Fruit fly (Drosophila melanogaster) whole organism: ENCODE data around the gene CG14644.

ENCODE experiments used
- CG8478 ChIP-seq: fragments of >200 bp; optimal IDR thresholded peaks from 2 replicates; lab custom pipeline; 2018; ENCODE audit warnings: inconsistent platforms
- Dll ChIP-seq: fragments of >200 bp; optimal IDR thresholded peaks from 2 replicates; lab custom pipeline; 2017
- EcR ChIP-seq, 2 experiments: fragments of >200 bp; optimal IDR thresholded peaks; 2 replicates each; lab custom pipeline; 2017; ENCODE audit warnings: missing biosample characterization in 2 of 2, missing genetic modification characterization in 2 of 2, missing genetic modification reagents in 2 of 2
- pan ChIP-seq: fragments of >200 bp; optimal IDR thresholded peaks from 2 replicates; lab custom pipeline; 2017
- psq ChIP-seq: fragments of >200 bp; optimal IDR thresholded peaks from 2 replicates; lab custom pipeline; 2017

- TF ChIP-seq Dll (lab: Kevin White, UChicago) (no peak), psq (lab: Kevin White, UChicago) (no peak), pan (no peak), EcR (GFP tag; optimal IDR thresholded peaks at IDR 0.05; lab: Kevin White, UChicago) (no peak), CG8478 (no peak)
Measured at dm6 chr3R:4277828-4278227, 25.0 kb upstream of the CG14644 start, which contains the start of gene flip.
